Worm (Caenorhabditis elegans) whole organism, L1 larva: ENCODE results near the gene dhs-19.

Source experiments
- C16A3.4 ChIP-seq: fragments of 150-350 bp; optimal IDR thresholded peaks from 2 replicates; lab custom pipeline; 2014; ENCODE audit warnings: missing biosample characterization, missing genetic modification characterization
- C34B4.2 ChIP-seq: sonication (generic microtip); optimal IDR thresholded peaks from 2 replicates; lab custom pipeline; 2017; ENCODE audit warnings: mild to moderate bottlenecking, missing genetic modification characterization, missing compliant biosample characterization
- F16B12.6 ChIP-seq: fragments of 150-350 bp; optimal IDR thresholded peaks from 2 replicates; lab custom pipeline; 2014; ENCODE audit warnings: missing biosample characterization, missing genetic modification characterization
- ceh-63 ChIP-seq: fragments of 200-800 bp; sonication (Bioruptor generic); optimal IDR thresholded peaks from 2 replicates; lab custom pipeline; 2018; ENCODE audit warnings: mild to moderate bottlenecking, missing genetic modification characterization, missing compliant biosample characterization
- ceh-88 ChIP-seq: fragments of 200-800 bp; sonication (Bioruptor generic); IDR thresholded peaks from 2 replicates; pipeline ENCODE4 v1.3.6; 2022; ENCODE audit warnings: missing genetic modification characterization, missing compliant biosample characterization
- dsc-1 ChIP-seq: sonication (generic microtip); optimal IDR thresholded peaks from 2 replicates; lab custom pipeline; 2016; ENCODE audit warnings: mild to moderate bottlenecking, missing genetic modification characterization, missing compliant biosample characterization
- efl-1 ChIP-seq, 4 experiments: fragments of 150-350 bp; optimal IDR thresholded peaks in 3 of 4; peaks in 1 of 4; 1 replicate in 1 of 4; 2 replicates in 3 of 4; lab custom pipeline; 2014; ENCODE audit warnings: missing biosample characterization in 2 of 4, missing genetic modification characterization in 2 of 4, missing genetic modification reagents in 2 of 4
- egl-27 ChIP-seq, 2 experiments: fragments of 150-350 bp in 1 of 2; sonication (generic microtip); optimal IDR thresholded peaks; 3 replicates each; lab custom pipeline; 2017 to 2018; ENCODE audit warnings: missing biosample characterization in 2 of 2, missing genetic modification characterization in 2 of 2, missing genetic modification reagents in 2 of 2
- elt-2 ChIP-seq: sonication (generic microtip); optimal IDR thresholded peaks from 2 replicates; lab custom pipeline; 2016; ENCODE audit warnings: missing genetic modification characterization, mild to moderate bottlenecking, inconsistent platforms, missing compliant biosample characterization, missing genetic modification reagents
- elt-3 ChIP-seq, 6 experiments: fragments of 150-350 bp in 1 of 6; sonication (generic microtip); optimal IDR thresholded peaks; 2 replicates each; lab custom pipeline; 2017 to 2018; ENCODE audit warnings: missing biosample characterization in 6 of 6, missing genetic modification characterization in 6 of 6, inconsistent platforms in 1 of 6
- ets-5 ChIP-seq: fragments of 200-800 bp; sonication (Bioruptor generic); IDR thresholded peaks from 2 replicates; pipeline ENCODE4 v1.3.6; 2022; ENCODE audit warnings: missing genetic modification characterization, missing compliant biosample characterization
- hpl-2 ChIP-seq: fragments of 150-350 bp; optimal IDR thresholded peaks from 2 replicates; lab custom pipeline; 2014; ENCODE audit warnings: missing biosample characterization, missing genetic modification reagents, missing genetic modification characterization
- isw-1 ChIP-seq: fragments of 200-800 bp; sonication (Bioruptor generic); IDR thresholded peaks from 2 replicates; pipeline ENCODE4 v1.3.6; 2022; ENCODE audit warnings: missing genetic modification characterization, missing compliant biosample characterization
- lin-14 ChIP-seq: fragments of 200-800 bp; sonication (Bioruptor generic); optimal IDR thresholded peaks from 2 replicates; lab custom pipeline; 2018; ENCODE audit warnings: mild to moderate bottlenecking, missing genetic modification characterization, moderate library complexity, missing compliant biosample characterization
- lin-15B ChIP-seq: fragments of 150-350 bp; sonication (generic microtip); optimal IDR thresholded peaks from 3 replicates; lab custom pipeline; 2014; ENCODE audit warnings: missing biosample characterization, missing genetic modification characterization
- lsy-2 ChIP-seq, 2 experiments: fragments of 150-350 bp; optimal IDR thresholded peaks; 2 replicates each; lab custom pipeline; 2014; ENCODE audit warnings: missing biosample characterization in 2 of 2, missing genetic modification characterization in 2 of 2
- mab-9 ChIP-seq: fragments of 200-800 bp; sonication (Bioruptor generic); IDR thresholded peaks from 2 replicates; pipeline ENCODE4 v1.3.6; 2022; ENCODE audit warnings: missing genetic modification reagents, missing genetic modification characterization, missing compliant biosample characterization
- mdl-1 ChIP-seq, 2 experiments: fragments of 150-350 bp; optimal IDR thresholded peaks; 2 replicates each; lab custom pipeline; 2014 to 2017; ENCODE audit warnings: missing biosample characterization in 2 of 2, missing genetic modification characterization in 2 of 2, inconsistent platforms in 1 of 2
- nhr-19 ChIP-seq: fragments of 200-800 bp; sonication (Bioruptor generic); conservative IDR thresholded peaks from 2 replicates; pipeline ENCODE4 v1.3.6; 2022; ENCODE audit warnings: missing genetic modification characterization, missing compliant biosample characterization
- nhr-76 ChIP-seq: sonication (generic microtip); optimal IDR thresholded peaks from 2 replicates; lab custom pipeline; 2017; ENCODE audit warnings: missing biosample characterization, missing genetic modification characterization
- nhr-84 ChIP-seq: sonication (generic microtip); optimal IDR thresholded peaks from 2 replicates; lab custom pipeline; 2017; ENCODE audit warnings: missing biosample characterization, missing genetic modification characterization
- nhr-85 ChIP-seq: sonication (generic microtip); peaks from one replicate; lab custom pipeline; 2016; ENCODE audit warnings: missing genetic modification characterization, inconsistent platforms, missing compliant biosample characterization
- pag-3 ChIP-seq: sonication (generic microtip); optimal IDR thresholded peaks from 2 replicates; lab custom pipeline; 2017; ENCODE audit warnings: missing genetic modification characterization, mild to moderate bottlenecking, missing compliant biosample characterization, antibody characterized with exemption, borderline replicate concordance; ENCODE audit not compliant: insufficient read depth
- pax-3 ChIP-seq: fragments of 200-800 bp; sonication (Bioruptor generic); optimal IDR thresholded peaks from 2 replicates; lab custom pipeline; 2018; ENCODE audit warnings: mild to moderate bottlenecking, missing genetic modification characterization, moderate library complexity, missing compliant biosample characterization
- pqm-1 ChIP-seq: sonication (generic microtip); optimal IDR thresholded peaks from 3 replicates; lab custom pipeline; 2017; ENCODE audit warnings: missing biosample characterization, missing genetic modification characterization
- skn-1 ChIP-seq: fragments of 150-350 bp; optimal IDR thresholded peaks from 2 replicates; lab custom pipeline; 2014; ENCODE audit warnings: missing biosample characterization, missing genetic modification characterization
- snu-23 ChIP-seq: sonication (generic microtip); optimal IDR thresholded peaks from 2 replicates; lab custom pipeline; 2016; ENCODE audit warnings: missing genetic modification characterization, missing compliant biosample characterization
- sptf-1 ChIP-seq: fragments of 150-350 bp; optimal IDR thresholded peaks from 2 replicates; lab custom pipeline; 2014; ENCODE audit warnings: missing biosample characterization, missing genetic modification characterization
- sup-37 ChIP-seq: fragments of 200-800 bp; sonication (Bioruptor generic); optimal IDR thresholded peaks from 2 replicates; lab custom pipeline; 2018; ENCODE audit warnings: mild to moderate bottlenecking, missing genetic modification characterization, missing compliant biosample characterization
- swsn-7 ChIP-seq: sonication (generic microtip); optimal IDR thresholded peaks from 2 replicates; lab custom pipeline; 2016; ENCODE audit warnings: missing genetic modification characterization, missing compliant biosample characterization
- unc-30 ChIP-seq: sonication (generic microtip); optimal IDR thresholded peaks from 2 replicates; lab custom pipeline; 2017; ENCODE audit warnings: missing biosample characterization, missing genetic modification characterization
- unc-86 ChIP-seq: sonication (generic microtip); optimal IDR thresholded peaks from 2 replicates; lab custom pipeline; 2016; ENCODE audit warnings: missing genetic modification characterization, missing compliant biosample characterization
- unc-98 ChIP-seq: fragments of 200-800 bp; sonication (Bioruptor generic); IDR thresholded peaks from 2 replicates; pipeline ENCODE4 v1.3.6; 2022; ENCODE audit warnings: missing genetic modification characterization, missing compliant biosample characterization
- vab-15 ChIP-seq: sonication (generic microtip); optimal IDR thresholded peaks from 2 replicates; lab custom pipeline; 2017; ENCODE audit warnings: missing genotype, mild to moderate bottlenecking, missing genetic modification characterization, missing compliant biosample characterization
- zag-1 ChIP-seq: fragments of 150-350 bp; optimal IDR thresholded peaks from 2 replicates; lab custom pipeline; 2014; ENCODE audit warnings: missing biosample characterization, missing genetic modification characterization
- zip-4 ChIP-seq: fragments of 200-800 bp; sonication (Bioruptor generic); optimal IDR thresholded peaks from 2 replicates; lab custom pipeline; 2018; ENCODE audit warnings: mild to moderate bottlenecking, missing genetic modification characterization, moderate library complexity, missing compliant biosample characterization
- ztf-11 ChIP-seq, 2 experiments: sonication (generic microtip); optimal IDR thresholded peaks; 2 replicates each; lab custom pipeline; 2016 to 2017; ENCODE audit warnings: missing genetic modification characterization in 2 of 2, missing biosample characterization in 1 of 2, missing compliant biosample characterization in 1 of 2
- ztf-4 ChIP-seq: fragments of 150-350 bp; optimal IDR thresholded peaks from 2 replicates; lab custom pipeline; 2014; ENCODE audit warnings: missing biosample characterization, missing genetic modification characterization

Gene dhs-19

DNA sequence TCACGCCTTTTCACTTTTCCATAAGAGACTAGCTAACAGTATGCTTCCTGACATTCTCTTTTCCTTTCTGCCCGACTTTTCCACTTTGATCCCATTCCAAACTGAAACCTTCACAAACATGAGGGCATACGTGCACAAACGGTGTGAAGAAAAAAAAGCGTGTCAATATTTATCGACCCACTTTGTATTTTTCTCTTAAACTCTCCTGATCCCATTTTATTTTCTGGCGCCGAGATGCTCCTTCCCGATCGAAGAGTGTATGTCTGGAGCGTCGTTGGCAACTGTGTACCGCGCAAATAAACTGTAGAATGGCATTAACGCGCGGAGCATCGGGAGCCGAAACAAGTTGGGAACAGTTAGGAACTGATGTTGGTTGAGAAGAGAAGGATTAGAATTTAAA is 39.3 kb upstream of the dhs-19 start (continued):
- TF ChIP-seq sup-37, result no peak
- no peak for TF ChIP-seq pqm-1 (tag; lab: Kevin White, UChicago)
- TF ChIP-seq zip-4 (GFP tag; lab: Kevin White, UChicago), result no peak
- no peak for TF ChIP-seq ztf-4
- no peak for TF ChIP-seq elt-3 (tag; optimal IDR thresholded peaks at IDR 0.05; lab: Kevin White, UChicago)
- TF ChIP-seq unc-98 (GFP tag; lab: Robert Waterston, UW), result no peak

ce11 chrV:11528633-11529327 is 38.5 kb upstream of the dhs-19 start:
- TF ChIP-seq hpl-2 (GFP tag; lab: Kevin White, UChicago) (no peak), C16A3.4 (tag; lab: Kevin White, UChicago) (no peak), dsc-1 (tag; lab: Kevin White, UChicago) (peak; percentile 57), pax-3 (tag; lab: Kevin White, UChicago) (no peak), sptf-1 (tag; lab: Kevin White, UChicago) (no peak), lsy-2 (tag; optimal IDR thresholded peaks at IDR 0.05; lab: Kevin White, UChicago) (no peak), ztf-11 (tag; optimal IDR thresholded peaks at IDR 0.05; lab: Kevin White, UChicago) (no peak), mab-9 (GFP tag; lab: Robert Waterston, UW) (no peak), ceh-63 (GFP tag; lab: Kevin White, UChicago) (no peak), elt-2 (tag; lab: Kevin White, UChicago) (no peak), lin-15B (tag; lab: Kevin White, UChicago) (no peak), vab-15 (tag; lab: Kevin White, UChicago) (no peak), lin-14 (GFP tag; lab: Kevin White, UChicago) (peak; percentile 33), nhr-76 (tag; lab: Kevin White, UChicago) (no peak), zag-1 (tag; lab: Kevin White, UChicago) (no peak), nhr-85 (tag; lab: Kevin White, UChicago) (peak; percentile 76), nhr-84 (tag; lab: Kevin White, UChicago) (no peak), snu-23 (GFP tag; lab: Kevin White, UChicago) (peak; percentile 21), unc-86 (tag; lab: Kevin White, UChicago) (no peak), ets-5 (GFP tag; lab: Robert Waterston, UW) (no peak), sup-37 (no peak), mdl-1 (tag; optimal IDR thresholded peaks at IDR 0.05; lab: Kevin White, UChicago) (peak in 1 of 2 experiments; percentile 7), egl-27 (tag; optimal IDR thresholded peaks at IDR 0.05; lab: Kevin White, UChicago) (no peak), swsn-7 (tag; lab: Kevin White, UChicago) (no peak), F16B12.6 (no peak), skn-1 (no peak), unc-30 (tag; lab: Kevin White, UChicago) (no peak), ztf-4 (no peak)

ce11 chrV:11527531-11527930 is 37.2 kb upstream of the dhs-19 start, which contains the start of gene ccch-1:
ccch-1 (plus strand) TSS chrV:11527831.
- TF ChIP-seq pag-3 (tag; lab: Kevin White, UChicago), result no peak
- TF ChIP-seq ceh-88 (GFP tag; lab: Robert Waterston, UW), result no peak
- no peak for TF ChIP-seq nhr-19
- TF ChIP-seq efl-1 (optimal IDR thresholded peaks at IDR 0.05; lab: Kevin White, UChicago), result no peak
- peak in 1 of 2 experiments; percentile 80 for TF ChIP-seq efl-1 (GFP tag; optimal IDR thresholded peaks at IDR 0.05 in 1 of 2; lab: Kevin White, UChicago)
- TF ChIP-seq swsn-7 (tag; lab: Kevin White, UChicago), result no peak
- no peak for TF ChIP-seq lin-14 (GFP tag; lab: Kevin White, UChicago)
- no peak for TF ChIP-seq C34B4.2 (tag; lab: Kevin White, UChicago)
- no peak for TF ChIP-seq isw-1 (GFP tag; lab: Robert Waterston, UW)
- TF ChIP-seq egl-27 (tag; optimal IDR thresholded peaks at IDR 0.05; lab: Kevin White, UChicago), result no peak
